Worm (Caenorhabditis elegans) whole organism, early embryonic: ENCODE results near the gene gei-15.

Experiments
- B0310.2 ChIP-seq: sonication (generic microtip); optimal IDR thresholded peaks from 2 replicates; lab custom pipeline; 2016; ENCODE audit warnings: mild to moderate bottlenecking, missing genetic modification characterization, missing compliant biosample characterization
- aly-1 ChIP-seq: sonication (generic microtip); optimal IDR thresholded peaks from 2 replicates; lab custom pipeline; 2016; ENCODE audit warnings: missing genetic modification characterization, missing compliant biosample characterization
- ama-1 ChIP-seq: fragments of 150-350 bp; optimal IDR thresholded peaks from 2 replicates; lab custom pipeline; 2014
- ceh-13 ChIP-seq: fragments of 200-800 bp; sonication (Bioruptor generic); optimal IDR thresholded peaks from 2 replicates; lab custom pipeline; 2018; ENCODE audit warnings: mild to moderate bottlenecking, missing genetic modification characterization, missing compliant biosample characterization
- ets-7 ChIP-seq: sonication (generic microtip); optimal IDR thresholded peaks from 2 replicates; lab custom pipeline; 2016; ENCODE audit warnings: missing genotype, missing genetic modification characterization, missing compliant biosample characterization
- flt-1 ChIP-seq: fragments of 200-800 bp; sonication (Bioruptor generic); IDR thresholded peaks from 2 replicates; pipeline ENCODE4 v1.3.6; 2022; ENCODE audit warnings: missing genetic modification characterization, missing compliant biosample characterization
- hmbx-1 ChIP-seq: sonication (generic microtip); optimal IDR thresholded peaks from 2 replicates; lab custom pipeline; 2016; ENCODE audit warnings: mild to moderate bottlenecking, missing genetic modification characterization, missing compliant biosample characterization
- hmg-4 ChIP-seq: fragments of 200-800 bp; sonication (Bioruptor generic); optimal IDR thresholded peaks from 2 replicates; lab custom pipeline; 2018; ENCODE audit warnings: mild to moderate bottlenecking, missing genetic modification characterization, missing compliant biosample characterization
- scrt-1 ChIP-seq: fragments of 200-800 bp; sonication (Bioruptor generic); IDR thresholded peaks from 2 replicates; pipeline ENCODE4 v1.3.6; 2022; ENCODE audit warnings: missing genetic modification characterization, missing compliant biosample characterization
- tbx-37 ChIP-seq: fragments of 200-800 bp; sonication (Bioruptor generic); conservative IDR thresholded peaks from 2 replicates; pipeline ENCODE4 v1.3.6; 2022; ENCODE audit warnings: missing genetic modification reagents, missing genetic modification characterization, missing compliant biosample characterization
- tra-4 ChIP-seq: sonication (generic microtip); optimal IDR thresholded peaks from 2 replicates; lab custom pipeline; 2017; ENCODE audit warnings: missing genetic modification characterization, missing compliant biosample characterization

- TF ChIP-seq tra-4 (tag; lab: Kevin White, UChicago) (no peak), ama-1 (no peak), B0310.2 (no peak), flt-1 (no peak), scrt-1 (no peak), ets-7 (no peak), hmbx-1 (no peak), aly-1 (tag; lab: Kevin White, UChicago) (no peak), ceh-13 (GFP tag; lab: Kevin White, UChicago) (no peak), hmg-4 (GFP tag; lab: Kevin White, UChicago) (no peak), tbx-37 (GFP tag; lab: Robert Waterston, UW) (no peak)
Measured at ce11 chrX:6795843-6796521, 27.1 kb downstream of the gei-15 start.
